Worm (Caenorhabditis elegans): ENCODE data around the gene scc-2.

- TF ChIP-seq lsy-2 (tag; optimal IDR thresholded peaks at IDR 0.05) (no peak), mab-5 (tag; optimal IDR thresholded peaks at IDR 0.05) (no peak), egl-27 (tag; optimal IDR thresholded peaks at IDR 0.05) (no peak), nhr-21 (tag; optimal IDR thresholded peaks at IDR 0.05) (no peak), ceh-16 (tag; optimal IDR thresholded peaks at IDR 0.05) (no peak), lin-11 (tag; optimal IDR thresholded peaks at IDR 0.05) (no peak), skn-1 (tag; optimal IDR thresholded peaks at IDR 0.05) (no peak), ZK546.5 (tag; optimal IDR thresholded peaks at IDR 0.05) (no peak), ztf-11 (tag; optimal IDR thresholded peaks at IDR 0.05) (no peak), nhr-23 (tag; optimal IDR thresholded peaks at IDR 0.05) (no peak), unc-39 (tag; optimal IDR thresholded peaks at IDR 0.05) (no peak), unc-55 (GFP tag; optimal IDR thresholded peaks at IDR 0.05) (no peak), nhr-11 (tag; optimal IDR thresholded peaks at IDR 0.05) (no peak)
Measured at ce11 chrII:237721-238120, 25.7 kb downstream of the scc-2 start, which contains the start of gene laat-1.
